Worm (Caenorhabditis elegans): Measurements from ENCODE around the gene tmem-138.

- TF ChIP-seq klf-2 (GFP tag; conservative IDR thresholded peaks at IDR 0.05) (no peak), cog-1 (tag; optimal IDR thresholded peaks at IDR 0.05) (no peak), ztf-23 (GFP tag; IDR thresholded peaks at IDR 0.05) (no peak), tab-1 (GFP tag; IDR thresholded peaks at IDR 0.05) (no peak), flt-1 (GFP tag; IDR thresholded peaks at IDR 0.05) (no peak)
These were observed 42.7 kb downstream of the tmem-138 start for ce11 chrII:8199803-8200202.
